Worm (Caenorhabditis elegans): Measurements from ENCODE around the gene ZK856.5.

ce11 chrV:10221317-10221716, 31.4 kb upstream of the ZK856.5 start, which contains the start of the genes fipr-5 and fipr-9:
- TF ChIP-seq unc-39 (tag; optimal IDR thresholded peaks at IDR 0.05) (no peak), snpc-4 (tag; optimal IDR thresholded peaks at IDR 0.05) (no peak), nhr-237 (tag; optimal IDR thresholded peaks at IDR 0.05) (no peak), mab-5 (tag; optimal IDR thresholded peaks at IDR 0.05) (no peak), nhr-12 (tag; optimal IDR thresholded peaks at IDR 0.05) (no peak), tbx-8 (GFP tag; optimal IDR thresholded peaks at IDR 0.05) (no peak), nhr-76 (tag; optimal IDR thresholded peaks at IDR 0.05) (no peak), ham-2 (GFP tag; optimal IDR thresholded peaks at IDR 0.05) (no peak), blmp-1 (tag; optimal IDR thresholded peaks at IDR 0.05) (no peak), elt-3 (tag; optimal IDR thresholded peaks at IDR 0.05) (no peak), nhr-2 (tag; optimal IDR thresholded peaks at IDR 0.05) (no peak), sem-2 (GFP tag; optimal IDR thresholded peaks at IDR 0.05) (no peak), nhr-28 (tag; optimal IDR thresholded peaks at IDR 0.05) (no peak)
